Worm (Caenorhabditis elegans) whole organism, midembryonic: ENCODE data around the gene C29F9.9.

Source experiments
- T22C8.4 ChIP-seq: fragments of 200-800 bp; sonication (Bioruptor generic); IDR thresholded peaks from 2 replicates; pipeline ENCODE4 v1.3.6; 2022; ENCODE audit warnings: missing genetic modification characterization, missing compliant biosample characterization
- cog-1 ChIP-seq: sonication (generic microtip); optimal IDR thresholded peaks from 2 replicates; lab custom pipeline; 2016; ENCODE audit warnings: missing genetic modification characterization, missing compliant biosample characterization
- flt-1 ChIP-seq: fragments of 200-800 bp; sonication (Bioruptor generic); IDR thresholded peaks from 2 replicates; pipeline ENCODE4 v1.3.6; 2022; ENCODE audit warnings: missing genetic modification characterization, missing compliant biosample characterization
- klf-2 ChIP-seq: fragments of 200-800 bp; sonication (Bioruptor generic); conservative IDR thresholded peaks from 2 replicates; pipeline ENCODE4 v1.3.6; 2022; ENCODE audit warnings: missing genetic modification reagents, missing genetic modification characterization, missing compliant biosample characterization
- med-1 ChIP-seq: sonication (generic microtip); optimal IDR thresholded peaks from 2 replicates; lab custom pipeline; 2017; ENCODE audit warnings: missing genetic modification characterization, mild to moderate bottlenecking, missing compliant biosample characterization, antibody characterized with exemption, missing genetic modification reagents; ENCODE audit not compliant: insufficient read depth
- tab-1 ChIP-seq: fragments of 200-800 bp; sonication (Bioruptor generic); IDR thresholded peaks from 2 replicates; pipeline ENCODE4 v1.3.6; 2022; ENCODE audit warnings: missing genetic modification characterization, missing compliant biosample characterization
- ztf-23 ChIP-seq: fragments of 200-800 bp; sonication (Bioruptor generic); IDR thresholded peaks from 2 replicates; pipeline ENCODE4 v1.3.6; 2022; ENCODE audit warnings: missing genetic modification reagents, missing genetic modification characterization, missing compliant biosample characterization

ce11 chrIII:53696-54095 lies 45.0 kb downstream of the C29F9.9 start:
- TF ChIP-seq ztf-23 (GFP tag; lab: Robert Waterston, UW), result no peak
- TF ChIP-seq med-1, result no peak
- TF ChIP-seq flt-1 (GFP tag; lab: Robert Waterston, UW), result no peak
- TF ChIP-seq klf-2, result no peak
- no peak for TF ChIP-seq tab-1
- no peak for TF ChIP-seq cog-1 (tag; lab: Kevin White, UChicago)
- no peak for TF ChIP-seq T22C8.4 (GFP tag; lab: Robert Waterston, UW)
